ENCODE assay signal across 1 fruit fly cellular context in the genomic region with DNA sequence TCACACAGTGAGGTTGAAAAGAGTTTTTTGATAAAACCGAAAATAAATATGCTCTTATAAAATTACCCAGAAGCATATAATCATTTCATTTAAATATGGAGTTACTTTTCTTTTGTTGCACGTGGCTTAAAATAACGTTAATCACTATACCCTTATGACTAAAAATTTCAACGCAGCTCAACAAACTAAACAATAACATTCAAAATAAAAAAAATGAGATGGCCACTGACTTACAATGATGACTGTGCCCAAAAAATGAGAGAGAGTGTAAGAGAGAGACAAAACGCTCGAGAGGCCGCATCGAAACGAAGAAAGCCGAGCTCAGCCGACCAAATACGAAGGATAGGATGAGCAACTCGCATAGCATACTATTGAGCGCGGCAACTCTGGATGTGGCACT.
A peak's percentile ranks its signal among the peaks of the same experiment; 100 is the strongest.
TF ChIP-seq lines count a peak whose summit lies in the region.

No protein-coding gene starts in this region.

TF ChIP-seq in whole organism, embryonic, 481 proteins besides CTCF, POLR2A, EP300 and RAD21 (continued from another document):
- peak; percentile 58 for TF ChIP-seq gem (tag; optimal IDR thresholded peaks at IDR 0.05; lab: Kevin White, UChicago)
- peak; percentile 83 for TF ChIP-seq sens (GFP tag; lab: Kevin White, UChicago)
- TF ChIP-seq CG31441 (GFP tag; IDR thresholded peaks at IDR 0.05; lab: Robert Waterston, UW): 0 out of 2 replicates have a peak, but pooled peaks have one; percentile 18
- TF ChIP-seq PHDP (tag; optimal IDR thresholded peaks at IDR 0.05; lab: Kevin White, UChicago): peak; percentile 50
- TF ChIP-seq jigr1 (GFP tag; IDR thresholded peaks at IDR 0.05; lab: Robert Waterston, UW): no peak
- TF ChIP-seq CG12299 (tag; optimal IDR thresholded peaks at IDR 0.05; lab: Kevin White, UChicago): peak; percentile 24
- TF ChIP-seq eyg (GFP tag; optimal IDR thresholded peaks at IDR 0.05; lab: Kevin White, UChicago): no peak
- peak; percentile 23 for TF ChIP-seq CG10543 (GFP tag; optimal IDR thresholded peaks at IDR 0.05; lab: Kevin White, UChicago)
- 0 out of 2 replicates have a peak, but pooled peaks have one; percentile 14 for TF ChIP-seq wdn (GFP tag; IDR thresholded peaks at IDR 0.05; lab: Robert Waterston, UW)
- no peak for TF ChIP-seq gsb (GFP tag; IDR thresholded peaks at IDR 0.05; lab: Robert Waterston, UW)
- peak; percentile 32 for TF ChIP-seq Nf-YC (tag; optimal IDR thresholded peaks at IDR 0.05; lab: Kevin White, UChicago)
- peak; percentile 44; the same call in 1 of the 3 replicates for TF ChIP-seq dysf (GFP tag; IDR thresholded peaks at IDR 0.05; lab: Robert Waterston, UW)
- TF ChIP-seq Spps (tag; optimal IDR thresholded peaks at IDR 0.05; lab: Kevin White, UChicago): no peak
- no peak for TF ChIP-seq CG8359 (GFP tag; optimal IDR thresholded peaks at IDR 0.05; lab: Kevin White, UChicago; ENCODE audit: borderline replicate concordance)
- peak; percentile 45; the same call in 1 of the 3 replicates for TF ChIP-seq CG17361 (GFP tag; IDR thresholded peaks at IDR 0.05; lab: Robert Waterston, UW)
- no peak for TF ChIP-seq gcm (GFP tag; optimal IDR thresholded peaks at IDR 0.05; lab: Kevin White, UChicago)
- TF ChIP-seq CG9609 (GFP tag; optimal IDR thresholded peaks at IDR 0.05; lab: Kevin White, UChicago): peak; percentile 6
- peak; percentile 29; the same call in 1 of the 2 replicates for TF ChIP-seq wor (GFP tag; IDR thresholded peaks at IDR 0.05; lab: Robert Waterston, UW)
- peak; percentile 37 for TF ChIP-seq Fer3 (tag; optimal IDR thresholded peaks at IDR 0.05; lab: Kevin White, UChicago)
- TF ChIP-seq CG1233 (GFP tag; optimal IDR thresholded peaks at IDR 0.05; lab: Kevin White, UChicago): no peak
- TF ChIP-seq mam (GFP tag; optimal IDR thresholded peaks at IDR 0.05; lab: Kevin White, UChicago): peak; percentile 18
- TF ChIP-seq fu2 (GFP tag; optimal IDR thresholded peaks at IDR 0.05; lab: Kevin White, UChicago): no peak
- TF ChIP-seq Meics (GFP tag; optimal IDR thresholded peaks at IDR 0.05; lab: Kevin White, UChicago): peak; percentile 26
- TF ChIP-seq Hr51 (GFP tag; optimal IDR thresholded peaks at IDR 0.05; lab: Kevin White, UChicago): peak in 1 of 2 experiments; percentile 21
- TF ChIP-seq trem (tag; optimal IDR thresholded peaks at IDR 0.05; lab: Kevin White, UChicago): peak; percentile 5
- peak; percentile 15 for TF ChIP-seq sqz (GFP tag; optimal IDR thresholded peaks at IDR 0.05; lab: Kevin White, UChicago)
- TF ChIP-seq CG17328 (GFP tag; IDR thresholded peaks at IDR 0.05; lab: Robert Waterston, UW): 0 out of 2 replicates have a peak, but pooled peaks have one; percentile 8
- TF ChIP-seq dmrt99B (tag; optimal IDR thresholded peaks at IDR 0.05; lab: Kevin White, UChicago): peak; percentile 57
- no peak for TF ChIP-seq Med (GFP tag; lab: Kevin White, UChicago)
- peak; percentile 8 for TF ChIP-seq Chrac-16 (GFP tag; optimal IDR thresholded peaks at IDR 0.05; lab: Kevin White, UChicago)
- 0 out of 2 replicates have a peak, but pooled peaks have one; percentile 19 for TF ChIP-seq Ptx1 (GFP tag; IDR thresholded peaks at IDR 0.05; lab: Robert Waterston, UW)
- 0 out of 2 replicates have a peak, but pooled peaks have one; percentile 28 for TF ChIP-seq CG32767 (GFP tag; IDR thresholded peaks at IDR 0.05; lab: Robert Waterston, UW)
- TF ChIP-seq chn (GFP tag; optimal IDR thresholded peaks at IDR 0.05; lab: Kevin White, UChicago): no peak
- TF ChIP-seq row (GFP tag; IDR thresholded peaks at IDR 0.05; lab: Robert Waterston, UW): peak; percentile 74
- TF ChIP-seq CG15514 (GFP tag; optimal IDR thresholded peaks at IDR 0.05; lab: Kevin White, UChicago): peak; percentile 9
- TF ChIP-seq CG1529 (GFP tag; optimal IDR thresholded peaks at IDR 0.05; lab: Kevin White, UChicago): no peak
- TF ChIP-seq Trl (optimal IDR thresholded peaks at IDR 0.05; lab: Kevin White, UChicago): peak; percentile 2 to 24
- no peak for TF ChIP-seq Trl (GFP tag; optimal IDR thresholded peaks at IDR 0.05; lab: Kevin White, UChicago)
- no peak for TF ChIP-seq D (optimal IDR thresholded peaks at IDR 0.05; lab: Kevin White, UChicago)
- TF ChIP-seq D (GFP tag; optimal IDR thresholded peaks at IDR 0.05; lab: Kevin White, UChicago): no peak
- TF ChIP-seq stc (GFP tag; IDR thresholded peaks at IDR 0.05; lab: Robert Waterston, UW): no peak
- peak; percentile 24 for TF ChIP-seq caup (GFP tag; optimal IDR thresholded peaks at IDR 0.05; lab: Kevin White, UChicago; ENCODE audit: severe bottlenecking)
- no peak for TF ChIP-seq CG6175 (GFP tag; IDR thresholded peaks at IDR 0.05; lab: Robert Waterston, UW)
- TF ChIP-seq CoRest (tag; optimal IDR thresholded peaks at IDR 0.05; lab: Kevin White, UChicago): peak; percentile 25
- no peak for TF ChIP-seq GATAe (GFP tag; conservative IDR thresholded peaks at IDR 0.05; lab: Robert Waterston, UW)
- peak in 1 of 2 experiments; percentile 57 for TF ChIP-seq bsh (GFP tag; optimal IDR thresholded peaks at IDR 0.05; lab: Kevin White, UChicago)
- peak; percentile 29 for TF ChIP-seq CG3281 (GFP tag; optimal IDR thresholded peaks at IDR 0.05; lab: Kevin White, UChicago)
- peak; percentile 11 for TF ChIP-seq CG18619 (GFP tag; optimal IDR thresholded peaks at IDR 0.05; lab: Kevin White, UChicago)
- TF ChIP-seq CG2678 (tag; optimal IDR thresholded peaks at IDR 0.05; lab: Kevin White, UChicago): peak; percentile 68
- TF ChIP-seq Mrtf (GFP tag; IDR thresholded peaks at IDR 0.05; lab: Robert Waterston, UW): no peak
- no peak for TF ChIP-seq CG10462 (GFP tag; optimal IDR thresholded peaks at IDR 0.05; lab: Kevin White, UChicago)
- no peak for TF ChIP-seq Atf3 (GFP tag; optimal IDR thresholded peaks at IDR 0.05; lab: Kevin White, UChicago)
- TF ChIP-seq Fer1 (GFP tag; optimal IDR thresholded peaks at IDR 0.05; lab: Kevin White, UChicago): peak; percentile 29
- TF ChIP-seq sug (tag; optimal IDR thresholded peaks at IDR 0.05; lab: Kevin White, UChicago): peak; percentile 34
- TF ChIP-seq Dip3 (GFP tag; optimal IDR thresholded peaks at IDR 0.05; lab: Kevin White, UChicago): peak; percentile 23
- TF ChIP-seq pita (GFP tag; optimal IDR thresholded peaks at IDR 0.05; lab: Kevin White, UChicago): no peak
- TF ChIP-seq Hmr (GFP tag; optimal IDR thresholded peaks at IDR 0.05; lab: Kevin White, UChicago): peak; percentile 55
- peak; percentile 29; the same call in 1 of the 3 replicates for TF ChIP-seq so (GFP tag; IDR thresholded peaks at IDR 0.05; lab: Robert Waterston, UW)
- peak; percentile 42 for TF ChIP-seq unpg (GFP tag; optimal IDR thresholded peaks at IDR 0.05; lab: Kevin White, UChicago)
- no peak for TF ChIP-seq CG6813 (GFP tag; optimal IDR thresholded peaks at IDR 0.05; lab: Kevin White, UChicago)
- TF ChIP-seq CG30403 (GFP tag; optimal IDR thresholded peaks at IDR 0.05; lab: Kevin White, UChicago): peak; percentile 30
- TF ChIP-seq slbo (GFP tag; IDR thresholded peaks at IDR 0.05; lab: Robert Waterston, UW): peak; percentile 55
- no peak for TF ChIP-seq prd (optimal IDR thresholded peaks at IDR 0.05; lab: Kevin White, UChicago)
- peak; percentile 40; the same call in 2 of the 3 replicates for TF ChIP-seq prd (GFP tag; IDR thresholded peaks at IDR 0.05; lab: Robert Waterston, UW)
- TF ChIP-seq trh (GFP tag; optimal IDR thresholded peaks at IDR 0.05; lab: Kevin White, UChicago): no peak
- peak; percentile 94 for TF ChIP-seq ewg (GFP tag; optimal IDR thresholded peaks at IDR 0.05; lab: Kevin White, UChicago)
- TF ChIP-seq CG16813 (GFP tag; IDR thresholded peaks at IDR 0.05; lab: Robert Waterston, UW; ENCODE audit: partially characterized antibody): no peak
- TF ChIP-seq salm (tag; optimal IDR thresholded peaks at IDR 0.05; lab: Kevin White, UChicago): no peak
- peak; percentile 0 for TF ChIP-seq Sox100B (GFP tag; optimal IDR thresholded peaks at IDR 0.05; lab: Kevin White, UChicago)
- TF ChIP-seq Ssrp (tag; optimal IDR thresholded peaks at IDR 0.05; lab: Kevin White, UChicago): peak; percentile 18
- peak; percentile 26; the same call in 1 of the 2 replicates for TF ChIP-seq CG14014 (GFP tag; IDR thresholded peaks at IDR 0.05; lab: Robert Waterston, UW)
- no peak for TF ChIP-seq bowl (GFP tag; IDR thresholded peaks at IDR 0.05; lab: Robert Waterston, UW)
- TF ChIP-seq CG5953 (GFP tag; IDR thresholded peaks at IDR 0.05; lab: Robert Waterston, UW): no peak
- peak; percentile 55 for TF ChIP-seq ATbp (GFP tag; optimal IDR thresholded peaks at IDR 0.05; lab: Kevin White, UChicago)
- peak; percentile 30 for TF ChIP-seq Xbp1 (GFP tag; optimal IDR thresholded peaks at IDR 0.05; lab: Kevin White, UChicago)
- no peak for TF ChIP-seq pros (GFP tag; optimal IDR thresholded peaks at IDR 0.05; lab: Kevin White, UChicago)
- TF ChIP-seq CG2712 (tag; optimal IDR thresholded peaks at IDR 0.05; lab: Kevin White, UChicago): no peak
- TF ChIP-seq Taf1 (GFP tag; IDR thresholded peaks at IDR 0.05; lab: Robert Waterston, UW): no peak
- TF ChIP-seq CG11504 (tag; optimal IDR thresholded peaks at IDR 0.05; lab: Kevin White, UChicago): peak; percentile 45
- no peak for TF ChIP-seq CG4707 (GFP tag; optimal IDR thresholded peaks at IDR 0.05; lab: Kevin White, UChicago)
- no peak for TF ChIP-seq CG12071 (GFP tag; optimal IDR thresholded peaks at IDR 0.05; lab: Kevin White, UChicago)
- no peak for TF ChIP-seq Dip2 (GFP tag; IDR thresholded peaks at IDR 0.05; lab: Robert Waterston, UW)
- peak; percentile 27 for TF ChIP-seq ems (GFP tag; optimal IDR thresholded peaks at IDR 0.05; lab: Kevin White, UChicago)
- TF ChIP-seq lmd (GFP tag; IDR thresholded peaks at IDR 0.05; lab: Robert Waterston, UW): peak; percentile 35
- peak; percentile 25 for TF ChIP-seq Myb (GFP tag; optimal IDR thresholded peaks at IDR 0.05; lab: Kevin White, UChicago)
- peak; percentile 20; the same call in 1 of the 2 replicates for TF ChIP-seq CG32532 (GFP tag; IDR thresholded peaks at IDR 0.05; lab: Robert Waterston, UW)
- TF ChIP-seq Blimp-1 (GFP tag; optimal IDR thresholded peaks at IDR 0.05; lab: Kevin White, UChicago): peak; percentile 36
- TF ChIP-seq lola (GFP tag; optimal IDR thresholded peaks at IDR 0.05; lab: Kevin White, UChicago): no peak
- peak; percentile 5 for TF ChIP-seq her (GFP tag; optimal IDR thresholded peaks at IDR 0.05; lab: Kevin White, UChicago)
- no peak for TF ChIP-seq Hr3 (GFP tag; optimal IDR thresholded peaks at IDR 0.05; lab: Kevin White, UChicago)
- peak in 1 of 2 experiments; percentile 38 for TF ChIP-seq eve (GFP tag; optimal IDR thresholded peaks at IDR 0.05; lab: Kevin White, UChicago)
- TF ChIP-seq CG17802 (tag; optimal IDR thresholded peaks at IDR 0.05; lab: Kevin White, UChicago): peak; percentile 2
- peak; percentile 49 for TF ChIP-seq CG2120 (GFP tag; optimal IDR thresholded peaks at IDR 0.05; lab: Kevin White, UChicago)
- TF ChIP-seq CG4360 (GFP tag; IDR thresholded peaks at IDR 0.05; lab: Robert Waterston, UW): no peak
- TF ChIP-seq pum (GFP tag; optimal IDR thresholded peaks at IDR 0.05; lab: Kevin White, UChicago): no peak
- no peak for TF ChIP-seq CG13894 (tag; optimal IDR thresholded peaks at IDR 0.05; lab: Kevin White, UChicago)
- TF ChIP-seq ara (GFP tag; IDR thresholded peaks at IDR 0.05; lab: Robert Waterston, UW): 0 out of 2 replicates have a peak, but pooled peaks have one; percentile 9
